Fruit fly (Drosophila melanogaster) whole organism, pupa: Measurements from ENCODE around the gene CG5644.

Experiments used
- CG13204 ChIP-seq: fragments of 200-800 bp; sonication (Bioruptor generic); optimal IDR thresholded peaks from 2 replicates; lab custom pipeline; 2018; ENCODE audit warnings: missing biosample characterization, mild to moderate bottlenecking, missing genetic modification characterization, moderate library complexity
- CG17806 ChIP-seq: fragments of 200-800 bp; sonication (Bioruptor generic); optimal IDR thresholded peaks from 2 replicates; lab custom pipeline; 2018; ENCODE audit warnings: missing biosample characterization, mild to moderate bottlenecking, missing genetic modification characterization, moderate library complexity
- Pif1B ChIP-seq: fragments of 200-800 bp; sonication (Bioruptor generic); optimal IDR thresholded peaks from 3 replicates; lab custom pipeline; 2016; ENCODE audit warnings: missing biosample characterization, missing genetic modification characterization
- fd96Ca ChIP-seq: fragments of 200-800 bp; sonication (Bioruptor generic); IDR thresholded peaks from 3 replicates; pipeline ENCODE4 v1.3.6; 2022; ENCODE audit warnings: missing biosample characterization, missing genetic modification characterization
- gl ChIP-seq: fragments of 200-800 bp; sonication (Bioruptor generic); optimal IDR thresholded peaks from 2 replicates; lab custom pipeline; 2018; ENCODE audit warnings: missing biosample characterization, mild to moderate bottlenecking, missing genetic modification characterization

DNA sequence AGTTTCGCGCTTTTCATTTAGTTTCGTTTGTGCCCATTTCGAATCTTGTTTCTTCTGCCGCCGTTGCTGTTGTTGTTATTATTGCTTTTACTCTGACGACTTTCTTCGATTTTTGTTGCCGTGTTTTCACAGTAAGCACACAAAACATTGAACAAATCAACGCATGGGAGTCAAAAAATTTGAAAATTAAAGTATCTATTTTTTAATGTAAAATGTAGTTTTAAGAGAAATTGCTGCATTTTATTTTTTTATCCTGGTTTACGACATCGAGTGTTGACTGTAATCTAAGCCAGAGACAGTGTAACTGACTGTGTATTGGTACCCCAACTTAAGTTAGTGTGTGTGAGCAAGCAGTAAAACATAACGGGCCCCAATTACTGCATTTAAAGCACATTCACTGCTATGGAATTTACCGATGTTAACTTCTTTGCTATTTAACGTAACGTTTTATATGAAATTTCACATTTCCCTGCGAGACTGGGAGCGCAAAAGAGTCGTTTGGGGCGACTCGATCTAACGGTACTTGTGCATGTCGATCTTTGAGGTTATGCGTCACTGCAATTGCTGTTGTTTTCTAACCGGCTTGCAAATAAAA, 16.6 kb upstream of the CG5644 start:
- TF ChIP-seq CG17806 (tag; lab: Kevin White, UChicago), result peak; percentile 74
- no peak for TF ChIP-seq gl (tag; lab: Kevin White, UChicago)
- no peak for TF ChIP-seq CG13204 (GFP tag; lab: Kevin White, UChicago)
- peak; percentile 79; the same call in 2 of the 3 replicates for TF ChIP-seq fd96Ca (GFP tag; lab: Robert Waterston, UW)
- no peak for TF ChIP-seq Pif1B
